Worm (Caenorhabditis elegans): ENCODE results near the gene R07B1.7.

R07B1.7 gene

DNA sequence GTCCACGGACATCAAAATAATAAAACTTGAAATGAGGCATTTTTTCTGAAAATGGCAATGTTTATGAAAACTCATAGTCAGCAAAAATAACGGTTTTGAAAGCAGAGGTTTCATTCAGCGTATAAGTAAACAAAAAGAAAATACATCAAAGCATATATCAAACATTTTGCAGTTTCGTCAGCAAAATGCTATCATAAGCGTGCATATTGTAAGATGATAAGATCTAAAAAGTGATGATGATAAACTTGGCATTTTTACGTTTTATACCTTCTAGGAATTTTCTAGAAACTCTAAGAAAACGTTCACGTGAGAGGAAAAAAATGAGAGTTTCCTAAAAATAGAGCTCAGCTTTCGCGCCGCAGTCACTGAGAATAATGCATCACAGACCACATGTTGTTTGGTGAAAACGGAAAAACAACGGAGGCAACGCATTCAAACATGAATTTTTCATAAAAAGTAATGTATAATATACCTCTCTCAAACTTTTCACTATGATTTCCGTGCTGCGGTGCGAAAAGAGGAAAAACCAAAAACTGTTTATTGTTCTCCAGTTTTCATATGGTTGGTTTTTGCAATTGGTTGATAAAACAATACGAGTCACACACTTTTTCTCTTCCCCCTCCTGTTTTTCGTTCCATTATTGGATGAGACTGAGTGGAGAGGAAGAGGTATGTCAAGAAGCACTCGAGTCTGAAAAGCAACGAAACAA is 5.8 kb upstream of the R07B1.7 start, which contains the start of the genes gst-36 and R07B1.5:
Gene gst-36, minus strand, starts transcription at position 45 of the 709 bp plus-strand sequence.
Gene R07B1.5, plus strand, starts transcription at position 665 of the 709 bp plus-strand sequence.
- TF ChIP-seq unc-62 (GFP tag; optimal IDR thresholded peaks at IDR 0.05), result no peak

DNA sequence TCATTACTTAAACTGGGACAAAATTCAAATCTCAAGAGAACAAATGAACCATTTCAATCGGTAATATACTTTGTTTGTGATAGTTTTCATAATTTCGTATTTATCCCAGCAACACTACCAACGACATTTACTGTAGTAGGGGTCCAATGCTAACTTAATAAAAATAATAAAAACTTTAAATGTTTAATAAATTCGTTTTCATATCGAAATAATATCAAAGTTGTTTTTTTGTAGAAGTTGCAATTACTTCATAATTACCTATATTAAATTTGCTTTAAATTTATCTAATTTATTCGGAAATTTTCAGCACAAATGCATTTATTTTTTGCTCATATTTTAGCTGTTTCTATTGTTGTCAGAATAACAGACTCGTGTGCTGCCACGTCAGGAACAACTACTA is 2.6 kb upstream of the R07B1.7 start, which contains the start of gene R07B1.6:
Gene R07B1.6, plus strand, starts transcription at position 301 of the 400 bp plus-strand sequence.
- TF ChIP-seq unc-62 (GFP tag; optimal IDR thresholded peaks at IDR 0.05), result no peak

DNA sequence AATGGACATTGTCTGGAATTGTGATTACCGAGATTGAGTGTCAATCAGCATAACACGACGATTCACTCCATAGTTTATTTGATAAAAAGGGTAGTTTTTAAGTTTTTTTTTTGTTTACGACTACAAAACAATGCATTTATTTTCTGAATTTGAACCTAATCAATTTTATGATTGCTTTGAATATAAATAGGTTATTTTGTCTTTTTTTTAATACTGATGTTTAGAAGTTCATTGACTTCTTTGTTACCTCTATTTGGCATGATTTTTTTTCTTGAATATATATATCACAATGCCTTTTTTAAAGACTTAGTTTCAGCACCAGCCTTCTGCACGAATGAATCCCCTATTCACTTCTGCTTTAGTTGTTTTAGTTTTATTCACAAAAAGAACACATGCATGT is 602 bp downstream of the R07B1.7 start, which contains the start of gene R07B1.13:
Gene R07B1.13, plus strand, starts transcription at position 301 of the 400 bp plus-strand sequence.
- TF ChIP-seq unc-62 (GFP tag; optimal IDR thresholded peaks at IDR 0.05), result no peak

DNA sequence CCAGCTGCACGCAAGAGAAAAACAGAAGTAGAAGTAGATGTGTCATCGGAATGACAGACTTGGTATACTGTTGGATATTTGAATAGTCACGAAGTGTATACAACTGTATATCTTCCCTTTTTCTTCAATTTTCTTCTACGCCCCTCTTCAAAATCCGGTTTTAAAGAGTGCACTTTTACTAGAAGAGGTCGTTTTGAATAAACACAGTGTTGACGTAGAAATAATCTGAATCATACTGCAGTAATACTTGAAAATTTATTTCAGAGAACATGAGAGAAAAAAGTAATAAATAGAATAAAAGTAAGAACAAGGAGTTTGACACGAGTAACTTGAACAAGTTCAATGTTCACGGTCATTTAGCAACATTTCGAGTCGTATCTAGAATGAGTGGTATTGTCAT is 3.6 kb downstream of the R07B1.7 start, which contains the start of gene R07B1.8:
Gene R07B1.8, minus strand, starts transcription at position 101 of the 400 bp plus-strand sequence.
- TF ChIP-seq unc-62 (GFP tag; optimal IDR thresholded peaks at IDR 0.05), result no peak

DNA sequence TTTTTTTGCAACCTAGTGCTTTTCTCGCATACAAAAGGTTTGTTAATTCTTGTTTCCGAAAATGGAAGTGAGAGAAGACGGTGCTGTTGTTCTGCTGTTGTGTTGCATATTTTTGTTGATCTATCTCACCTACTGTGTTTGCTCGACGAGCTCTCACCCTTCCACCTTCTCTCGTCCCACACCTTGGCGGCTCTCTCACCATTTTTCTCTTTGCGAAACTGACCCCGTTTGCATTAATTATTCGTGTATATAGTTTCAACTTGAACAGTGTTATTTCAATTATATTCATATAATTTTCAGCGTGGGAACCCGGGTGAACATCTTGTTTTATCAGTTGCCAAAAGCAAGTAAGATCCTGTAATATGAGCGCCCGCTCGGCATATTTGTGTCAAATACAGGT is 8.2 kb downstream of the R07B1.7 start, which contains the start of gene R07B1.9:
Gene R07B1.9, plus strand, starts transcription at position 301 of the 400 bp plus-strand sequence.
- TF ChIP-seq unc-62 (GFP tag; optimal IDR thresholded peaks at IDR 0.05), result no peak

DNA sequence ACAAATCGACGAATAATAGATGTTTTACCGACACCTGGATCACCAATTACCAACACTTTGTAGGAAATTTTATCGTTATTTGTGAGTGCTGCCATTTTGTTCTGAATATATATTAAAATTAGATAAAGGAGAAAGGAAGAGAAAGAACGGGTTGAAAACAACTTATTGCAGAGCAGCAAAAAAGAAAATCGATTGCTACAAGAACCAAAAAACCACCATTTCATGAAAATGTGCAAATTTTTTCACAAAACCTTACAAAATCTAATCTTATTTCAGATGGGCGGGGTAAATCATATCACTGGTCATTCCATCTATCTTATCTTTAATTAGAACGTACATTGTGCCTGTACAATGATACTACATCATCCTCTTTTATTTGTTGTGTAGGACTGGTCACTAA is 13.2 kb downstream of the R07B1.7 start, which contains the start of gene glo-1:
Gene glo-1, minus strand, starts transcription at position 101 of the 400 bp plus-strand sequence.
- TF ChIP-seq unc-62 (GFP tag; optimal IDR thresholded peaks at IDR 0.05), result no peak

DNA sequence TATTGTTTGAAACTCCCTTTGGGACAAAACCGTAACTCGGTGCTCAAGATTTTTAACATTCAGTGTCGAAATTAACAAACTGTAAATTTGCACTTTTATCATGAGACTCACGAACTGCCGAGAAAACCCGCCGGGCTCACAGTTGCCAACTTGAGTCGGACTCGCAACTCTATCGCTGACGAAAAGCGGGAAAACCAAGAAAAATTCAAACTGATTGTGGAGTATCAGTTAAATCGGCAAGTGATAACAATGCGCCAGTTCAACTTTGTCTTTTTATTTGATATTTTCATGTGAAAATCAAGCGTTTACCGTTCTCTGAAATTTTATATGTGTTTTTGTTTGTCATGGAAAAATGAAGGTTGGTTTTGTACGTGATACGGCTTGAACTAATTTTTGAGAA is 13.7 kb downstream of the R07B1.7 start:
- no peak for TF ChIP-seq unc-62 (GFP tag; optimal IDR thresholded peaks at IDR 0.05)

DNA sequence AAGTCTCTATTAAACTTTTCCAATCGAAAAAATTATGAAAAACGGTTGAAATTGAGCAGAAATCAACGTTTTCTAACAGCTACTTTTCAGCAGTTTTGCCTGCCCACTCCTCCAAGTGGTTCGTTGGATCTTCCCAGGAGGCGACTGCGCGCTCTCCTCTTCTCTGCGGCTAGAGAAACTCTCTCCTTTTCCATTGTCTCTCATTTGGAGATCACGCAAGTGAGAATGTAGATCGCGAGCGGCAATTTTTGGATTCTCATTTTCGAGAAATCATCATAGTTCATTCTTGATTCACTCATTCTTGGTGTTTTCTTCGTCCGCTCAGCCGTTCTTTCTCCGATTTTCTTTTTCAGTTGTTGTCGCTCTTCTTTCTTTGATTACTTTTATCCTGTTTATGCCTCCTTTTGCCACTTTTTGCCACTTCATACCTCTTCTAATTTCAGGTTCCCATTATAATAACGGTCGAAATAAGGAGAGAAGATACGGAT is 15.0 kb downstream of the R07B1.7 start, which contains the start of gene mrp-4:
Gene mrp-4, plus strand, starts transcription at position 438 of the 488 bp plus-strand sequence.
- TF ChIP-seq unc-62 (GFP tag; optimal IDR thresholded peaks at IDR 0.05), result no peak

DNA sequence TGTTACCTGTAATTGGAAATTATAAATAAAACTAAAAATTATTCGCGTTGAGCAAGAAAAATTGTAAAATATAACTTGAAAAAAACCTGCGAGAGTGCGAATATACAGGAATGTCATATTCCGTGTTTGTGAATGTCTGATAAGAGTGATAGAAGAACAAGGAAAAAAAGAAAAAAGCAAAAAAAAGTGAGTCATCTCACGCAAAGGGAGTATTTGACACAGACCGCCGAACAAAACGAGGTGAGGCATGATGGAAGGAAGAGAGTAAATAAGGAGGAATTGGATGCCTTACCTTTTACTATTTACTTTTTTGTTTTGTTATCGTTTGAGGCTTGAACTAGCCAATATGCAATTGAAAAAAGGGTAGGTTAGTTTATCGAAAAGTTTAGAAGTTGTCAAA is 23.4 kb downstream of the R07B1.7 start, which contains the start of gene F21G4.1:
Gene F21G4.1, minus strand, starts transcription at position 6 of the 400 bp plus-strand sequence.
- no peak for TF ChIP-seq unc-62 (GFP tag; optimal IDR thresholded peaks at IDR 0.05)

DNA sequence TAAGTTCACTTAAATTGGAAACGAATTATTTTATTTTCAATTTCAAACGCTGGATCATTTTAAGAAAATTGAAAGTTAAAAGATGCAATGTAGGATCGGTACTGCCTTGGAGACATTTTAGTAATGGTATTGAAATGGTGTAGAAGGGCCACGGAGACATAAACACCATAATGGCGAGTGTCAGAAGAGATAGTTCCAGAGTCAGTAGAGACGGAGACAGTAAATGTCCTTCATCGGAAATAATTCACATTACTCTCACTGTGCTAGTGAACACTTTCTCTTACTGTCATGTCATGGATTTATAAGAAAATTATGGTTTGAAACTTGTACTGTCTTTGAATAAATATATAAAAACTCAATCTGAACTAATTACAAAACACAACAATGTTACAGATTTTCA is 24.1 kb downstream of the R07B1.7 start:
- TF ChIP-seq unc-62 (GFP tag; optimal IDR thresholded peaks at IDR 0.05), result no peak

DNA sequence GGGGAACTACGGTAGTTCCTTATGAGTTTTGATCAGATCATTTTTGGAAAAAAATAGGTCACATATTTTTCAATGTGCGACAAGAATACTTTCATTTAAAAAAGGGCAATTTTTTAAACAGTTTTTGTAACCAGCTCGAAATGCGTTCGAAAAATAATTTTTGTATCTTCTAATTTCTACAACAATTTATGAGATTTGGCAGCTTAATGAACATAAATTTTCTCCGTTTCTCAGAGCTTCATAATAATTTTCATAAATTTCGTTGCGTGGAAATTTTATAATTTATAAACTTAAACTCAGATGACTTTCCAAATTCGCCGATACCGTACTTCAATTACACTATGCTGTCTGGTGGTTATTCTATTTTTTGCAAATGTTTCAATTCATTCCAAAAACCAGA is 25.9 kb downstream of the R07B1.7 start, which contains the start of gene F21G4.3:
Gene F21G4.3, plus strand, starts transcription at position 301 of the 400 bp plus-strand sequence.
- no peak for TF ChIP-seq unc-62 (GFP tag; optimal IDR thresholded peaks at IDR 0.05)

DNA sequence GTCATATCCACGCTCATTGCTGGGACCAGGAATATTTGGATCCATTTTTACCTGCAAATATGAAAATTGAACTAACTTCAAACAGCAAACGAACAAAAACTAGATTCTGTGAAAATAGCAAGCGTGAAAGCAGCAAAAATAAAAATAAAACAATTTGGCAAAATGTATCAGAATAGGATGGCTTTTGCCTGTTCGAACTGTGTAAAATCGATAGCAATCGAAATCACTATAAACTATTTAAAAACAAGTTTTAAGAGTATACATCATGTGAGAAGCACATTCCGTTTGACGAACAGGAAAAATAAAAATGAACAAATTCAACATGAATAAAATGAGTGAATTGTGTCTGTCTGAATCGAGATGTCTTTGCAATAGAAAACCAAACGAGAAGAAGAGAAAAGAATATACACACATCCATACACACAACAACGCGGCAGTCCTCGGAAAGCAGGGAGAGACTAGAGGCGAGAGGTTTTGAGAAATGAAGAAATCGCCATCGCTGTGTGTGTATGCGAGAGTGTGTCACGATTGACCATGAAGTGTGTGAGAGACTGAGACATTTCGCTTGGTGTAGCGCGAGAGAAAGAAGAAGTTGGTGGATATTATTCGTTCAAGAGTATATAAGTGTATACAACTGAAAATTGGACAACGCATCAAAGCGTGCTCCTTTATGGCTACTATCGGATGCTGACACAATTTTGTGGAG is 30.7 kb downstream of the R07B1.7 start, which contains the start of gene phf-34:
Gene phf-34, minus strand, starts transcription at position 51 of the 706 bp plus-strand sequence.
- no peak for TF ChIP-seq unc-62 (GFP tag; optimal IDR thresholded peaks at IDR 0.05)

DNA sequence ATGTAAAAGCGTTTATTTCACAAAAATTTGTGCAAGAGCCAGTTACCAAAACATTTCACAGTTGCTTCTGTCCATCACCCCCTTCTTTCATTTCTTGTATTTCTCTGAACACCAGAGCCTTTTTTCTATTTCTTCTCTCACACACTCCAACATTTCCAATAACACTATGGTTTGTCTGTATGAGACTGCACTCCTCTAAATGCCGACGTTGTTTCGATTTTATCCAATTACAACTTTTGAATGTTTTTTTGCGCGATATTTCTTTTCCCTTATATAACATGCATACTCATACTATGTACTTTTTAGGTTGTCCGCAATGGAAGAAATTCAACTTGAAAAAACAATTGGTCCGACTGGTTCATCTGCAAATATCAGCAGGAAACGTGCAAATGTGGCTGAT is 36.9 kb downstream of the R07B1.7 start, which contains the start of gene F21G4.5:
Gene F21G4.5, plus strand, starts transcription at position 301 of the 400 bp plus-strand sequence.
- TF ChIP-seq unc-62 (GFP tag; optimal IDR thresholded peaks at IDR 0.05), result no peak

DNA sequence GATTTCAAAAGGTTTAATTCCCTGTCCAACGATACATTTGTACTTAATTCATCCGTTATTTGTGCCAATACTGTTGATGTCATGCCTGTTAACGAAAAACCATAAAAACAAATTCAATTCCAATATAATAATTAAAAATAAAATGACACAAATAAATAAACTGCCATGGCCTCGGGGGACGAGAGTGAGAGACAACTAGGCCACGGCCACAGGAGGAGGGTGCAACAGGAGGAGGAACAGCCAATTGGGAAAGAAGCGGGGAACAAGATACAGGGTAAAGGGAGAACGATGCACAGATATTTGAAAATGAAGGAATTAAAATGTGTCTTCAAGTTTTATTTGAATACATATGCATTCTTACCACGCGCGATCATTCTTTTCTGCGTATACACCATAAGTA is 48.4 kb downstream of the R07B1.7 start, which contains the start of gene F21G4.6:
Gene F21G4.6, minus strand, starts transcription at position 87 of the 400 bp plus-strand sequence.
- TF ChIP-seq unc-62 (GFP tag; optimal IDR thresholded peaks at IDR 0.05), result no peak

DNA sequence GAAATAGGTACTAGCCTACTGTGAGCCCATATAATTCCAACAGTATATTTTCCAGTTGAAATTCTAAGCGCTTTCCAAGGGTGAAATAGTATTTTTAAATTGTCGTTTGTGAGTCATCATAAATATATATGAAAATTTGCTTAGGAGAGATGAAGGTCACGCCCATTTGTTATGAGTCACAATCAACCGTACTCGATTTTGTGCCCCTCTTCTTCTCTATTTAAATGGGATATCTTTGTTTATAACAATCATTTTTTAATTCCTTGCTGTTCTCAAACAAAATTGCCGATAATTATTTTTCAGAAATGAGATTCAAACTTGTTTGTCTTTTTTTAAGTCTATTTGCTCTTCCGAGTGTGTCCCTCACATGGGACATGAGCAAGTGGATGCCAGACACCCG is 50.1 kb downstream of the R07B1.7 start, which contains the start of gene folr-1:
Gene folr-1, plus strand, starts transcription at position 301 of the 400 bp plus-strand sequence.
- TF ChIP-seq unc-62 (GFP tag; optimal IDR thresholded peaks at IDR 0.05), result no peak

Data from whole organism, dauer.